Worm (Caenorhabditis elegans) whole organism, L1 larva: ENCODE data around the gene frm-2.
A peak's percentile ranks its signal among the peaks of the same experiment; 100 is the strongest.

Experiments
- Y116A8C.19 ChIP-seq: sonication (generic microtip); optimal IDR thresholded peaks from 2 replicates; lab custom pipeline; 2016; ENCODE audit warnings: missing compliant biosample characterization, missing genetic modification characterization, borderline replicate concordance
- alr-1 ChIP-seq: fragments of 200-800 bp; sonication (Bioruptor generic); optimal IDR thresholded peaks from 2 replicates; lab custom pipeline; 2018; ENCODE audit warnings: borderline replicate concordance, mild to moderate bottlenecking, missing genetic modification characterization, missing compliant biosample characterization
- aly-2 ChIP-seq: fragments of 150-350 bp; optimal IDR thresholded peaks from 2 replicates; lab custom pipeline; 2014; ENCODE audit warnings: missing biosample characterization, missing genetic modification characterization
- ama-1 ChIP-seq: fragments of 150-350 bp; optimal IDR thresholded peaks from 2 replicates; lab custom pipeline; 2014
- blmp-1 ChIP-seq: fragments of 150-350 bp; optimal IDR thresholded peaks from 2 replicates; lab custom pipeline; 2014; ENCODE audit warnings: missing biosample characterization, missing genetic modification characterization
- ceh-88 ChIP-seq: fragments of 200-800 bp; sonication (Bioruptor generic); IDR thresholded peaks from 2 replicates; pipeline ENCODE4 v1.3.6; 2022; ENCODE audit warnings: missing genetic modification characterization, missing compliant biosample characterization
- dpl-1 ChIP-seq, 3 experiments: fragments of 150-350 bp in 2 of 3; sonication (generic microtip) in 1 of 3; optimal IDR thresholded peaks; 2 replicates each; lab custom pipeline; 2014 to 2017; ENCODE audit warnings: missing biosample characterization in 3 of 3, missing genetic modification characterization in 3 of 3, missing genetic modification reagents in 3 of 3
- efl-1 ChIP-seq, 4 experiments: fragments of 150-350 bp; optimal IDR thresholded peaks in 3 of 4; peaks in 1 of 4; 1 replicate in 1 of 4; 2 replicates in 3 of 4; lab custom pipeline; 2014; ENCODE audit warnings: missing biosample characterization in 2 of 4, missing genetic modification characterization in 2 of 4, missing genetic modification reagents in 2 of 4
- egl-27 ChIP-seq, 2 experiments: fragments of 150-350 bp in 1 of 2; sonication (generic microtip); optimal IDR thresholded peaks; 3 replicates each; lab custom pipeline; 2017 to 2018; ENCODE audit warnings: missing biosample characterization in 2 of 2, missing genetic modification characterization in 2 of 2, missing genetic modification reagents in 2 of 2
- ets-5 ChIP-seq: fragments of 200-800 bp; sonication (Bioruptor generic); IDR thresholded peaks from 2 replicates; pipeline ENCODE4 v1.3.6; 2022; ENCODE audit warnings: missing genetic modification characterization, missing compliant biosample characterization
- fkh-4 ChIP-seq: sonication (generic microtip); optimal IDR thresholded peaks from 2 replicates; lab custom pipeline; 2016; ENCODE audit warnings: missing compliant biosample characterization, missing genetic modification characterization, borderline replicate concordance
- fkh-8 ChIP-seq: sonication (generic microtip); optimal IDR thresholded peaks from 2 replicates; lab custom pipeline; 2016; ENCODE audit warnings: mild to moderate bottlenecking, missing genetic modification characterization, missing compliant biosample characterization
- fos-1 ChIP-seq: fragments of 150-350 bp; optimal IDR thresholded peaks from 2 replicates; lab custom pipeline; 2014; ENCODE audit warnings: missing biosample characterization, missing genetic modification characterization
- hlh-17 ChIP-seq: fragments of 200-800 bp; sonication (Bioruptor generic); optimal IDR thresholded peaks from 2 replicates; lab custom pipeline; 2018; ENCODE audit warnings: missing genetic modification characterization, mild to moderate bottlenecking, missing compliant biosample characterization, moderate library complexity, borderline replicate concordance
- hlh-4 ChIP-seq: sonication (generic microtip); optimal IDR thresholded peaks from 2 replicates; lab custom pipeline; 2016; ENCODE audit warnings: mild to moderate bottlenecking, missing genetic modification characterization, missing compliant biosample characterization
- hpl-2 ChIP-seq: fragments of 150-350 bp; optimal IDR thresholded peaks from 2 replicates; lab custom pipeline; 2014; ENCODE audit warnings: missing biosample characterization, missing genetic modification reagents, missing genetic modification characterization
- lin-13 ChIP-seq: fragments of 150-350 bp; optimal IDR thresholded peaks from 2 replicates; lab custom pipeline; 2014; ENCODE audit warnings: missing biosample characterization, missing genetic modification reagents, missing genetic modification characterization
- lin-14 ChIP-seq: fragments of 200-800 bp; sonication (Bioruptor generic); optimal IDR thresholded peaks from 2 replicates; lab custom pipeline; 2018; ENCODE audit warnings: mild to moderate bottlenecking, missing genetic modification characterization, moderate library complexity, missing compliant biosample characterization
- lin-15B ChIP-seq: fragments of 150-350 bp; sonication (generic microtip); optimal IDR thresholded peaks from 3 replicates; lab custom pipeline; 2014; ENCODE audit warnings: missing biosample characterization, missing genetic modification characterization
- mab-9 ChIP-seq: fragments of 200-800 bp; sonication (Bioruptor generic); IDR thresholded peaks from 2 replicates; pipeline ENCODE4 v1.3.6; 2022; ENCODE audit warnings: missing genetic modification reagents, missing genetic modification characterization, missing compliant biosample characterization
- mep-1 ChIP-seq: fragments of 150-350 bp; optimal IDR thresholded peaks from 2 replicates; lab custom pipeline; 2014; ENCODE audit warnings: missing biosample characterization, missing genetic modification characterization
- nhr-11 ChIP-seq: fragments of 150-350 bp; optimal IDR thresholded peaks from 2 replicates; lab custom pipeline; 2014; ENCODE audit warnings: missing biosample characterization, missing genetic modification characterization
- nhr-19 ChIP-seq: fragments of 200-800 bp; sonication (Bioruptor generic); conservative IDR thresholded peaks from 2 replicates; pipeline ENCODE4 v1.3.6; 2022; ENCODE audit warnings: missing genetic modification characterization, missing compliant biosample characterization
- nhr-20 ChIP-seq: sonication (generic microtip); optimal IDR thresholded peaks from 2 replicates; lab custom pipeline; 2016; ENCODE audit warnings: mild to moderate bottlenecking, missing genetic modification characterization, missing compliant biosample characterization
- nhr-28 ChIP-seq: fragments of 150-350 bp; optimal IDR thresholded peaks from 2 replicates; lab custom pipeline; 2014; ENCODE audit warnings: missing biosample characterization, missing genetic modification characterization
- nhr-76 ChIP-seq: sonication (generic microtip); optimal IDR thresholded peaks from 2 replicates; lab custom pipeline; 2017; ENCODE audit warnings: missing biosample characterization, missing genetic modification characterization
- nhr-84 ChIP-seq: sonication (generic microtip); optimal IDR thresholded peaks from 2 replicates; lab custom pipeline; 2017; ENCODE audit warnings: missing biosample characterization, missing genetic modification characterization
- nhr-85 ChIP-seq: sonication (generic microtip); peaks from one replicate; lab custom pipeline; 2016; ENCODE audit warnings: missing genetic modification characterization, inconsistent platforms, missing compliant biosample characterization
- nhr-90 ChIP-seq: sonication (generic microtip); optimal IDR thresholded peaks from 2 replicates; lab custom pipeline; 2016; ENCODE audit warnings: mild to moderate bottlenecking, missing genetic modification characterization, missing compliant biosample characterization; ENCODE audit not compliant: poor library complexity
- pax-3 ChIP-seq: fragments of 200-800 bp; sonication (Bioruptor generic); optimal IDR thresholded peaks from 2 replicates; lab custom pipeline; 2018; ENCODE audit warnings: mild to moderate bottlenecking, missing genetic modification characterization, moderate library complexity, missing compliant biosample characterization
- rnt-1 ChIP-seq: sonication (generic microtip); optimal IDR thresholded peaks from 2 replicates; lab custom pipeline; 2016; ENCODE audit warnings: mild to moderate bottlenecking, missing genetic modification characterization, moderate library complexity, missing compliant biosample characterization
- skn-1 ChIP-seq: fragments of 150-350 bp; optimal IDR thresholded peaks from 2 replicates; lab custom pipeline; 2014; ENCODE audit warnings: missing biosample characterization, missing genetic modification characterization
- snpc-4 ChIP-seq: fragments of 150-350 bp; optimal IDR thresholded peaks from 2 replicates; lab custom pipeline; 2014; ENCODE audit warnings: missing biosample characterization, missing genetic modification characterization
- snu-23 ChIP-seq: sonication (generic microtip); optimal IDR thresholded peaks from 2 replicates; lab custom pipeline; 2016; ENCODE audit warnings: missing genetic modification characterization, missing compliant biosample characterization
- sox-4 ChIP-seq: sonication (generic microtip); optimal IDR thresholded peaks from 2 replicates; lab custom pipeline; 2016; ENCODE audit warnings: missing genetic modification characterization, missing compliant biosample characterization
- sup-37 ChIP-seq: fragments of 200-800 bp; sonication (Bioruptor generic); optimal IDR thresholded peaks from 2 replicates; lab custom pipeline; 2018; ENCODE audit warnings: mild to moderate bottlenecking, missing genetic modification characterization, missing compliant biosample characterization
- swsn-7 ChIP-seq: sonication (generic microtip); optimal IDR thresholded peaks from 2 replicates; lab custom pipeline; 2016; ENCODE audit warnings: missing genetic modification characterization, missing compliant biosample characterization
- tbx-2 ChIP-seq: sonication (generic microtip); optimal IDR thresholded peaks from 2 replicates; lab custom pipeline; 2016; ENCODE audit warnings: missing genetic modification characterization, missing compliant biosample characterization
- tlp-1 ChIP-seq: fragments of 150-350 bp; optimal IDR thresholded peaks from 2 replicates; lab custom pipeline; 2014; ENCODE audit warnings: missing biosample characterization, missing genetic modification characterization
- unc-130 ChIP-seq: fragments of 150-350 bp; optimal IDR thresholded peaks from 2 replicates; lab custom pipeline; 2017; ENCODE audit warnings: missing biosample characterization, missing genetic modification characterization, inconsistent platforms
- unc-30 ChIP-seq: sonication (generic microtip); optimal IDR thresholded peaks from 2 replicates; lab custom pipeline; 2017; ENCODE audit warnings: missing biosample characterization, missing genetic modification characterization
- unc-62 ChIP-seq: fragments of 150-350 bp; optimal IDR thresholded peaks from 2 replicates; lab custom pipeline; 2014; ENCODE audit warnings: missing biosample characterization, missing genetic modification reagents, missing genetic modification characterization
- unc-86 ChIP-seq: sonication (generic microtip); optimal IDR thresholded peaks from 2 replicates; lab custom pipeline; 2016; ENCODE audit warnings: missing genetic modification characterization, missing compliant biosample characterization
- unc-98 ChIP-seq: fragments of 200-800 bp; sonication (Bioruptor generic); IDR thresholded peaks from 2 replicates; pipeline ENCODE4 v1.3.6; 2022; ENCODE audit warnings: missing genetic modification characterization, missing compliant biosample characterization
- vab-15 ChIP-seq: sonication (generic microtip); optimal IDR thresholded peaks from 2 replicates; lab custom pipeline; 2017; ENCODE audit warnings: missing genotype, mild to moderate bottlenecking, missing genetic modification characterization, missing compliant biosample characterization
- ztf-11 ChIP-seq, 2 experiments: sonication (generic microtip); optimal IDR thresholded peaks; 2 replicates each; lab custom pipeline; 2016 to 2017; ENCODE audit warnings: missing genetic modification characterization in 2 of 2, missing biosample characterization in 1 of 2, missing compliant biosample characterization in 1 of 2
- ztf-4 ChIP-seq: fragments of 150-350 bp; optimal IDR thresholded peaks from 2 replicates; lab custom pipeline; 2014; ENCODE audit warnings: missing biosample characterization, missing genetic modification characterization

The frm-2 gene

DNA sequence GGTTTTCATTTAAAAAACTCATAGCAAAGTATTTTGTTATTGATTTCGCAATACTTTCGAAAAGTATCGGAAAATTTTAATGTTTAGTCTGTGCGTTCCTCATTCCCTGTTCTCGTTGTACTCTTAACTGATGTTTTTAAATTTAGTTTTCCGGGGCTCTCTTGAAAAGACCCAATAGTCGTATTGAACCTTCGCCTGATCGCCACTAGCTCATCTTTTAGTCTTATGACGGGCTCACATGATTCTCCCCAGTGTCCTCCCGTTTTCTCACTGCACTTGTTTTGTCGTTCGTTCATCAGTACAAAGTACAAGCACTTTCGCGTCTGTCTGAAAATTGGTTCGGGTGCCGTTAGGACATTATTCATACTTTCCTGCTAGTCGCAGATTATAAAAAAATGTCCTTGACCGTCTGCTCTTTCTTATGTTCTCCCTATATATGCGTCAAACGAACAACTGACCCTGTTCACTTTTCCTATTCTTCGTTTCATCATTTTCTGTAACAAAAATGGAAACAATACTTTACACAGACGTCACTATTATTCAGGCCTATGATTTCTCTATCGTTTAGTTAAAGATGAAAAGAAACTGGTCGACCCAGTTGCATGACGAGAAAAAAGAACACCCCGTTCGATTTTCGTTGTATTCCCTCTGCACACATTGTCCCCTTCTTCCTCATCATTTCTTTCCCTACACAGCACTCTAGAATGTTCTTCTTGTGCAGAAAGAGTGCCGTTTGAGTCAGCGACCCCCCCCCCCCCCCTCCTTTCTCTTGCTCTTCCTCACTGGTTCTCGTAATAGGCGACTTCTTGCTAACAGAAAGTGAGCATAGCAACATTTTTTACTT lies 42.3 kb downstream of the frm-2 start, which contains the start of gene ubq-1 (continued):
- no peak for TF ChIP-seq lin-15B (tag; lab: Kevin White, UChicago)
- no peak for TF ChIP-seq skn-1 (tag; lab: Kevin White, UChicago)
- no peak for TF ChIP-seq unc-86 (tag; lab: Kevin White, UChicago)
- no peak for TF ChIP-seq mab-9 (GFP tag; lab: Robert Waterston, UW)
- TF ChIP-seq mep-1 (tag; lab: Kevin White, UChicago) = peak; percentile 34
- no peak for TF ChIP-seq unc-30 (tag; lab: Kevin White, UChicago)
- no peak for TF ChIP-seq ama-1 (lab: Kevin White, UChicago)
- no peak for TF ChIP-seq unc-62 (GFP tag; lab: Kevin White, UChicago)
- no peak for TF ChIP-seq nhr-28 (tag; lab: Kevin White, UChicago)
- TF ChIP-seq alr-1 (tag; lab: Kevin White, UChicago) = no peak
- no peak for TF ChIP-seq unc-130 (tag; lab: Kevin White, UChicago)
- no peak for TF ChIP-seq hpl-2 (GFP tag; lab: Kevin White, UChicago)
- TF ChIP-seq snpc-4 (tag; lab: Kevin White, UChicago) = no peak
- TF ChIP-seq efl-1 (optimal IDR thresholded peaks at IDR 0.05; lab: Kevin White, UChicago) = no peak
- peak in 1 of 2 experiments; percentile 65 for TF ChIP-seq efl-1 (GFP tag; optimal IDR thresholded peaks at IDR 0.05 in 1 of 2; lab: Kevin White, UChicago)
- no peak for TF ChIP-seq sox-4 (tag; lab: Kevin White, UChicago)
- 0 out of 2 replicates have a peak, but pooled peaks have one; percentile 20 for TF ChIP-seq nhr-19 (GFP tag; lab: Robert Waterston, UW)
- TF ChIP-seq fkh-8 = no peak
- TF ChIP-seq ceh-88 = no peak
- no peak for TF ChIP-seq ets-5 (GFP tag; lab: Robert Waterston, UW)
- no peak for TF ChIP-seq blmp-1 (tag; lab: Kevin White, UChicago)
- no peak for TF ChIP-seq nhr-85 (tag; lab: Kevin White, UChicago)
- TF ChIP-seq egl-27 (tag; optimal IDR thresholded peaks at IDR 0.05; lab: Kevin White, UChicago) = no peak
- no peak for TF ChIP-seq ztf-11 (tag; optimal IDR thresholded peaks at IDR 0.05; lab: Kevin White, UChicago)
- TF ChIP-seq hlh-4 = no peak
- no peak for TF ChIP-seq Y116A8C.19 (tag; lab: Kevin White, UChicago)
- TF ChIP-seq fos-1 = no peak
- no peak for TF ChIP-seq hlh-17
- TF ChIP-seq nhr-76 (tag; lab: Kevin White, UChicago) = no peak
- no peak for TF ChIP-seq vab-15 (tag; lab: Kevin White, UChicago)
- no peak for TF ChIP-seq nhr-11 (tag; lab: Kevin White, UChicago)
- TF ChIP-seq, all 84 proteins: peak for 11

- TF ChIP-seq tlp-1 (tag; lab: Kevin White, UChicago) = no peak
- no peak for TF ChIP-seq dpl-1 (GFP tag; optimal IDR thresholded peaks at IDR 0.05; lab: Kevin White, UChicago)
- TF ChIP-seq unc-130 (tag; lab: Kevin White, UChicago) = no peak
- no peak for TF ChIP-seq lin-14 (GFP tag; lab: Kevin White, UChicago)
- no peak for TF ChIP-seq hlh-4
- TF ChIP-seq fkh-8 = no peak
- peak; percentile 67 for TF ChIP-seq nhr-85 (tag; lab: Kevin White, UChicago)
- peak; percentile 19 for TF ChIP-seq skn-1 (tag; lab: Kevin White, UChicago)
- no peak for TF ChIP-seq nhr-90 (tag; lab: Kevin White, UChicago)
- no peak for TF ChIP-seq swsn-7 (tag; lab: Kevin White, UChicago)
- TF ChIP-seq unc-98 (GFP tag; lab: Robert Waterston, UW) = no peak
Observed at ce11 chrIII:5938790-5939452, 43.0 kb downstream of the frm-2 start.

DNA sequence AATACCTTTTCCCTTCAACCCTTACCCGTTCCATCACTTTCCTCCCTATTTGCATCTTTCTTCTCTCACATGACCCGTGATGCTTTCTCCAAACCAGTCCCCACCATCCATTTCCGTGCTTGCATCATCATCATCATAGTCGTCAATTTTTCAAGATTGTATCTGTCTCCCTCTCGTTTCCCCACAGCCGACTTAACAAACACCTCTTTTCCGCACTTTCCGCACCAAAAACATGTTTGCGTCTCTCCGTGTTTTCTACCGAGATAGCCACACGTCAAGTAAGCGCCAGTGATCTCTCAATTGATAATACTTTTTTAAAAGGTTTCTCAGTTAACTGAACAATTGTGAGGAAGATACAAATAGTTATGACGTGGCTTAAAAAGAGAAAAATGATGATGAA lies 43.9 kb downstream of the frm-2 start:
- peak; percentile 78 for TF ChIP-seq nhr-20
- peak; percentile 95 for TF ChIP-seq nhr-85 (tag; lab: Kevin White, UChicago)
- no peak for TF ChIP-seq nhr-84 (tag; lab: Kevin White, UChicago)
- TF ChIP-seq tbx-2 (tag; lab: Kevin White, UChicago) = peak; percentile 56
- peak; percentile 32 for TF ChIP-seq rnt-1 (tag; lab: Kevin White, UChicago)
- no peak for TF ChIP-seq fkh-4 (tag; lab: Kevin White, UChicago)
- peak; percentile 75 for TF ChIP-seq snu-23 (GFP tag; lab: Kevin White, UChicago)
- no peak for TF ChIP-seq unc-98 (GFP tag; lab: Robert Waterston, UW)
- TF ChIP-seq sup-37 (GFP tag; lab: Kevin White, UChicago) = no peak
- peak; percentile 62 for TF ChIP-seq ztf-4 (tag; lab: Kevin White, UChicago)
- no peak for TF ChIP-seq pax-3 (tag; lab: Kevin White, UChicago)
- no peak for TF ChIP-seq alr-1 (tag; lab: Kevin White, UChicago)
- TF ChIP-seq aly-2 (tag; lab: Kevin White, UChicago) = no peak
- peak; percentile 45 for TF ChIP-seq lin-13 (GFP tag; lab: Kevin White, UChicago)
